Worm (Caenorhabditis elegans): Measurements from ENCODE around the gene pals-27.
A peak's percentile ranks its signal among the peaks of the same experiment; 100 is the strongest.

pals-27 gene

DNA sequence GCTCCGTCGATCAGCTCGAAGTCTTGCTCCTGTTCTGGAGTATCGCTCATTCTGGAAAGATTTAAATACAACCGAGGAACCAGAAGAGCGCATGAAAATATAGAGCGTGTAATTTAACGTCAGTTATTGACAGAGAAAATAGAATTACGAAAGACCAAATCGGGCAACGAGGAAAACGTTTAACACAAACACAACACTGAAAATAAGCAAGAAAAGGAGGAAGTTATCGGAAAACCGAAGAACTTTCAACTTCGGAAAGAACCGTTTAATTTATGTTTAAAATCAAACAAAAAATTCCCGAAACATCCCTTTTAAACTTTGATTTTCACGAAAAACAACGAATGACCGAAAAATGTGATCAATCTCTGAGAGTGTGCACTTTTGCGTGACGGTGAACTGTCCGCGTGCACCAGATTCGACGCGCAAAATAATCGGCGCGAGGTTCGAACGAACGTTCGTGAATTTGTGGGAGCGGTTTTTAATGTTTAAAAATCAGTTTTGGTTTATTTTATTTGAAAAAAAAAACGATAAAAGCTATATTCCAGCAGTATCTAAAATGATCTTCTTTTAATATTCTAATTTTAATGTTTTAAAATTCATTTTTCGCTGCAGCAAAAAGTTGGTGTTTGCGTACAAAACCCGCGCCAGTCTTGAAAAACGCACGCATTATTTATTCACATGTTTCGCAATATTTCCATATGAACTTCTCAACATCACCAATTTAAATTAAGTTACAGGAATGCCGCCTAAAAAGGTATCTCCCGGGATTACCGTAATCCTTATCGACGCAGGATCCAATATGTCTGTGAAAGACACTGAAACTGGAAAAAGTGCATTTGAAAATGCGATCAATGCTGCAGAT is 37.9 kb downstream of the pals-27 start, which contains the start of the genes R07E5.7 and cku-80 (continued):
- TF ChIP-seq cebp-1 (GFP tag; IDR thresholded peaks at IDR 0.05) (peak; percentile 71), cebp-1 (tag; optimal IDR thresholded peaks at IDR 0.05) (peak; percentile 94), egl-44 (GFP tag; IDR thresholded peaks at IDR 0.05) (no peak), Y53F4B.3 (GFP tag; IDR thresholded peaks at IDR 0.05) (no peak), snpc-1.1 (tag; optimal IDR thresholded peaks at IDR 0.05; ENCODE audit: insufficient read depth) (peak; percentile 33), hmg-1.2 (GFP tag; IDR thresholded peaks at IDR 0.05) (peak; percentile 39), madf-6 (GFP tag; IDR thresholded peaks at IDR 0.05) (peak; percentile 62; the same call in 1 of the 2 replicates), K11D2.4 (GFP tag; IDR thresholded peaks at IDR 0.05) (no peak), ztf-18 (tag; optimal IDR thresholded peaks at IDR 0.05) (no peak), tlf-1 (GFP tag; optimal IDR thresholded peaks at IDR 0.05) (peak; percentile 27), lag-1 (GFP tag; IDR thresholded peaks at IDR 0.05) (no peak), madf-8 (GFP tag; conservative IDR thresholded peaks at IDR 0.05) (peak; percentile 23; the same call in 1 of the 2 replicates), pha-4 (tag; optimal IDR thresholded peaks at IDR 0.05) (no peak), xnd-1 (tag; optimal IDR thresholded peaks at IDR 0.05) (no peak), mcd-1 (GFP tag; IDR thresholded peaks at IDR 0.05) (peak; percentile 59), bed-2 (GFP tag; IDR thresholded peaks at IDR 0.05) (no peak), dpl-1 (GFP tag; optimal IDR thresholded peaks at IDR 0.05) (peak; percentile 72), lsl-1 (GFP tag; optimal IDR thresholded peaks at IDR 0.05) (peak; percentile 45), ceh-27 (GFP tag; optimal IDR thresholded peaks at IDR 0.05) (peak; percentile 23), let-607 (tag; optimal IDR thresholded peaks at IDR 0.05) (peak in 1 of 2 experiments; percentile 6), rpc-1 (optimal IDR thresholded peaks at IDR 0.05) (no peak), rpc-1 (tag; optimal IDR thresholded peaks at IDR 0.05) (no peak), tbp1 (GFP tag; optimal IDR thresholded peaks at IDR 0.05) (peak; percentile 43), Y53G8AR.9 (GFP tag; conservative IDR thresholded peaks at IDR 0.05) (no peak), nhr-80 (tag; optimal IDR thresholded peaks at IDR 0.05) (no peak), F55B11.4 (tag; optimal IDR thresholded peaks at IDR 0.05; ENCODE audit: borderline replicate concordance, insufficient read depth) (no peak), tbx-9 (tag; optimal IDR thresholded peaks at IDR 0.05; ENCODE audit: borderline replicate concordance) (no peak), ekl-4 (GFP tag; IDR thresholded peaks at IDR 0.05) (peak; percentile 11; the same call in 1 of the 2 replicates), pbrm-1 (GFP tag; IDR thresholded peaks at IDR 0.05) (peak; percentile 46; the same call in 1 of the 2 replicates), F33H1.4 (GFP tag; IDR thresholded peaks at IDR 0.05) (peak; percentile 45), snpc-4 (GFP tag; optimal IDR thresholded peaks at IDR 0.05) (no peak), snpc-4 (tag; optimal IDR thresholded peaks at IDR 0.05) (peak; percentile 4 to 77 (median 53)), mxl-1 (tag; optimal IDR thresholded peaks at IDR 0.05) (no peak)

DNA sequence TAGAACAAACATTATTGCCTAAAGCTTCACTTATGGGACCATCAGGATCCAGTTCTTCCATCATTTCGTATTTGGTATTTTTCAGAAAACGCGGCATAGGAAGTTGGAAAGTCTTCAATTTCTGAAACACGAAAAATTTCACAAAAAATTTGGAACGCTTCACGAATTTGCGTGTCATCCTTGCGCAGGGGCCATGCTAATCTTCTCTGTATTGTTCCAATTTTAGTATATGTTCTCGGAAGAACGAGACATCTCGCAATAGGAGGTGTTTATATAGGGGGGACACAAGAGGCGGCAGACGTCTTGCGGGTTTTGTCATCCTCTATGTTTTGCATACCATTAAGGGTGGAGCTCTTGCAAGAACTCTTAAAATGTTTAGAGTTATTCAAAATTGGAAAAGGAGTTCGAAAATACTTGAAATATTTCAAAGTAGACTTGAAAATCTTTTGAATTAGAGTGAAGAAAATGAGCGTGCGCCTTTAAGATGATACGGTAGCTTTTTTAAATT is 45.3 kb downstream of the pals-27 start:
- TF ChIP-seq rcor-1 (GFP tag; IDR thresholded peaks at IDR 0.05) (peak; percentile 81), F33H1.4 (GFP tag; IDR thresholded peaks at IDR 0.05) (peak; percentile 61), B0261.1 (tag; optimal IDR thresholded peaks at IDR 0.05) (peak; percentile 63), nfya-2 (GFP tag; IDR thresholded peaks at IDR 0.05) (0 out of 2 replicates have a peak, but pooled peaks have one; percentile 44), lsl-1 (GFP tag; optimal IDR thresholded peaks at IDR 0.05) (peak; percentile 75), nfyb-1 (GFP tag; IDR thresholded peaks at IDR 0.05) (peak; percentile 90), egl-18 (GFP tag; IDR thresholded peaks at IDR 0.05) (peak; percentile 68; the same call in 1 of the 2 replicates), T07F8.4 (tag; optimal IDR thresholded peaks at IDR 0.05) (peak; percentile 30), xnd-1 (tag; optimal IDR thresholded peaks at IDR 0.05) (peak; percentile 71), him-1 (tag; optimal IDR thresholded peaks at IDR 0.05) (peak; percentile 59), Y56A3A.18 (GFP tag; IDR thresholded peaks at IDR 0.05) (peak; percentile 87), pbrm-1 (GFP tag; IDR thresholded peaks at IDR 0.05) (peak; percentile 81; the same call in 1 of the 2 replicates), ztf-18 (tag; optimal IDR thresholded peaks at IDR 0.05) (peak; percentile 23), nhr-90 (tag; optimal IDR thresholded peaks at IDR 0.05) (peak; percentile 33), Y53G8AR.9 (GFP tag; conservative IDR thresholded peaks at IDR 0.05) (0 out of 2 replicates have a peak, but pooled peaks have one; percentile 20), C17E4.6 (GFP tag; IDR thresholded peaks at IDR 0.05) (peak; percentile 70; the same call in 1 of the 2 replicates), ceh-40 (GFP tag; IDR thresholded peaks at IDR 0.05) (0 out of 2 replicates have a peak, but pooled peaks have one; percentile 31), die-1 (tag; optimal IDR thresholded peaks at IDR 0.05) (peak; percentile 58), hmg-20 (GFP tag; IDR thresholded peaks at IDR 0.05) (peak; percentile 71; the same call in 1 of the 2 replicates)

Data from whole organism, young adult.